Worm (Caenorhabditis elegans) whole organism, L4/young adult: Measurements from ENCODE around the gene F35F10.7.

Experiments used
- dao-5 ChIP-seq: sonication (generic microtip); optimal IDR thresholded peaks from 2 replicates; lab custom pipeline; 2016; ENCODE audit warnings: missing genotype, missing genetic modification characterization, moderate library complexity, missing compliant biosample characterization
- him-1 ChIP-seq: sonication (generic microtip); optimal IDR thresholded peaks from 2 replicates; lab custom pipeline; 2016; ENCODE audit warnings: missing genotype, missing genetic modification reagents, missing genetic modification characterization, missing compliant biosample characterization

ce11 chrV:3279138-3279537 is 8.1 kb downstream of the F35F10.7 start:
- TF ChIP-seq dao-5 (tag; lab: Kevin White, UChicago): no peak
- no peak for TF ChIP-seq him-1 (tag; lab: Kevin White, UChicago)
